Worm (Caenorhabditis elegans) whole organism, L4 larva: ENCODE measurements around the gene F32H5.4.

Experiments used
- F26F4.8 ChIP-seq: fragments of 200-800 bp; sonication (Bioruptor generic); conservative IDR thresholded peaks from 2 replicates; pipeline ENCODE4 v1.3.6; 2022; ENCODE audit warnings: missing genetic modification characterization, missing compliant biosample characterization
- F37D6.2 ChIP-seq: sonication (generic microtip); optimal IDR thresholded peaks from 2 replicates; lab custom pipeline; 2016; ENCODE audit warnings: mild to moderate bottlenecking, missing genetic modification characterization, missing compliant biosample characterization
- F49E8.2 ChIP-seq: sonication (generic microtip); optimal IDR thresholded peaks from 2 replicates; lab custom pipeline; 2016; ENCODE audit warnings: missing compliant biosample characterization, mild to moderate bottlenecking, missing genetic modification characterization, borderline replicate concordance
- R02D3.7 ChIP-seq: fragments of 150-350 bp; sonication (generic microtip); optimal IDR thresholded peaks from 3 replicates; lab custom pipeline; 2014; ENCODE audit warnings: missing biosample characterization, missing genetic modification characterization
- T20F7.1 ChIP-seq: fragments of 200-800 bp; sonication (Bioruptor generic); optimal IDR thresholded peaks from 2 replicates; lab custom pipeline; 2018; ENCODE audit warnings: mild to moderate bottlenecking, missing genetic modification characterization, missing compliant biosample characterization
- Y48G9A.11 ChIP-seq: fragments of 200-800 bp; sonication (Bioruptor generic); IDR thresholded peaks from 2 replicates; pipeline ENCODE4 v1.3.6; 2022; ENCODE audit warnings: missing genetic modification reagents, missing genetic modification characterization, missing compliant biosample characterization
- Y5F2A.4 ChIP-seq: fragments of 200-800 bp; sonication (Bioruptor generic); optimal IDR thresholded peaks from 2 replicates; lab custom pipeline; 2018; ENCODE audit warnings: mild to moderate bottlenecking, missing genetic modification characterization, missing compliant biosample characterization
- ZK337.2 ChIP-seq: fragments of 200-800 bp; sonication (Bioruptor generic); IDR thresholded peaks from 2 replicates; pipeline ENCODE4 v1.3.6; 2022; ENCODE audit warnings: missing genetic modification reagents, missing genetic modification characterization, missing compliant biosample characterization
- ZK546.5 ChIP-seq, 2 experiments: sonication (generic microtip); optimal IDR thresholded peaks; 2 replicates each; lab custom pipeline; 2017; ENCODE audit warnings: missing biosample characterization in 2 of 2, missing genetic modification characterization in 2 of 2
- ama-1 ChIP-seq: fragments of 150-350 bp; optimal IDR thresholded peaks from 2 replicates; lab custom pipeline; 2014; ENCODE audit warnings: inconsistent platforms, mixed read lengths
- arid-1 ChIP-seq: fragments of 200-800 bp; sonication (Bioruptor generic); conservative IDR thresholded peaks from 2 replicates; pipeline ENCODE4 v1.3.6; 2022; ENCODE audit warnings: missing genetic modification reagents, missing genetic modification characterization, missing compliant biosample characterization
- ceh-32 ChIP-seq: sonication (generic microtip); optimal IDR thresholded peaks from 2 replicates; lab custom pipeline; 2016; ENCODE audit warnings: mild to moderate bottlenecking, missing genetic modification characterization, missing compliant biosample characterization; ENCODE audit not compliant: poor library complexity
- ceh-44 ChIP-seq: fragments of 200-800 bp; sonication (Bioruptor generic); IDR thresholded peaks from 2 replicates; pipeline ENCODE4 v1.3.6; 2022; ENCODE audit warnings: missing genetic modification reagents, missing genetic modification characterization, missing compliant biosample characterization
- ces-1 ChIP-seq: fragments of 150-350 bp; sonication (generic microtip); optimal IDR thresholded peaks from 4 replicates; lab custom pipeline; 2014; ENCODE audit warnings: missing biosample characterization, missing genetic modification reagents, missing genetic modification characterization
- daf-12 ChIP-seq: fragments of 150-350 bp; optimal IDR thresholded peaks from 2 replicates; lab custom pipeline; 2014; ENCODE audit warnings: missing biosample characterization, missing genetic modification reagents, missing genetic modification characterization
- daf-8 ChIP-seq: fragments of 200-800 bp; sonication (Bioruptor generic); IDR thresholded peaks from 2 replicates; pipeline ENCODE4 v1.3.6; 2022; ENCODE audit warnings: missing genetic modification characterization, missing compliant biosample characterization
- dmd-9 ChIP-seq: fragments of 200-800 bp; sonication (Bioruptor generic); IDR thresholded peaks from 2 replicates; pipeline ENCODE4 v1.3.6; 2022; ENCODE audit warnings: missing genetic modification reagents, missing genetic modification characterization, missing compliant biosample characterization
- dpl-1 ChIP-seq: fragments of 150-350 bp; optimal IDR thresholded peaks from 2 replicates; lab custom pipeline; 2014; ENCODE audit warnings: missing biosample characterization, missing genetic modification reagents, missing genetic modification characterization
- egl-27 ChIP-seq: sonication (generic microtip); optimal IDR thresholded peaks from 3 replicates; lab custom pipeline; 2017; ENCODE audit warnings: missing biosample characterization, missing genetic modification reagents, missing genetic modification characterization
- egl-43 ChIP-seq: fragments of 200-800 bp; sonication (Bioruptor generic); IDR thresholded peaks from 2 replicates; pipeline ENCODE4 v1.3.6; 2022; ENCODE audit warnings: missing genetic modification reagents, missing genetic modification characterization, missing compliant biosample characterization
- hlh-30 ChIP-seq: sonication (generic microtip); optimal IDR thresholded peaks from 2 replicates; lab custom pipeline; 2017; ENCODE audit warnings: antibody characterized with exemption, mild to moderate bottlenecking, missing genetic modification characterization, missing compliant biosample characterization; ENCODE audit not compliant: insufficient read depth
- hmg-1.1 ChIP-seq: fragments of 200-800 bp; sonication (Bioruptor generic); IDR thresholded peaks from 2 replicates; pipeline ENCODE4 v1.3.6; 2022; ENCODE audit warnings: missing genetic modification reagents, missing genetic modification characterization, missing compliant biosample characterization
- lin-1 ChIP-seq: fragments of 200-800 bp; sonication (Bioruptor generic); IDR thresholded peaks from 2 replicates; pipeline ENCODE4 v1.3.6; 2022; ENCODE audit warnings: missing genetic modification reagents, missing genetic modification characterization, missing compliant biosample characterization
- lin-15B ChIP-seq: fragments of 150-350 bp; sonication (generic microtip); optimal IDR thresholded peaks from 3 replicates; lab custom pipeline; 2014; ENCODE audit warnings: missing biosample characterization, missing genetic modification characterization
- lin-38 ChIP-seq: fragments of 200-800 bp; sonication (Bioruptor generic); IDR thresholded peaks from 2 replicates; pipeline ENCODE4 v1.3.6; 2022; ENCODE audit warnings: missing genetic modification reagents, missing genetic modification characterization, missing compliant biosample characterization
- mep-1 ChIP-seq: fragments of 150-350 bp; sonication (generic microtip); optimal IDR thresholded peaks from 3 replicates; lab custom pipeline; 2014; ENCODE audit warnings: missing biosample characterization, missing genetic modification characterization
- mes-2 ChIP-seq: sonication (generic microtip); optimal IDR thresholded peaks from 2 replicates; lab custom pipeline; 2016; ENCODE audit warnings: missing genotype, mild to moderate bottlenecking, missing genetic modification characterization, missing compliant biosample characterization; ENCODE audit not compliant: poor library complexity, severe bottlenecking
- mxl-2 ChIP-seq: fragments of 200-800 bp; sonication (Bioruptor generic); conservative IDR thresholded peaks from 2 replicates; pipeline ENCODE4 v1.3.6; 2022; ENCODE audit warnings: missing genetic modification reagents, missing genetic modification characterization, missing compliant biosample characterization
- nhr-102 ChIP-seq: sonication (generic microtip); optimal IDR thresholded peaks from 2 replicates; lab custom pipeline; 2016; ENCODE audit warnings: mild to moderate bottlenecking, missing genetic modification characterization, moderate library complexity, missing compliant biosample characterization
- nhr-111 ChIP-seq: fragments of 200-800 bp; sonication (Bioruptor generic); optimal IDR thresholded peaks from 2 replicates; lab custom pipeline; 2018; ENCODE audit warnings: mild to moderate bottlenecking, missing genetic modification characterization, missing compliant biosample characterization
- nhr-28 ChIP-seq: fragments of 150-350 bp; optimal IDR thresholded peaks from 2 replicates; lab custom pipeline; 2014; ENCODE audit warnings: missing biosample characterization, missing genetic modification characterization
- nhr-6 ChIP-seq: fragments of 150-350 bp; optimal IDR thresholded peaks from 2 replicates; lab custom pipeline; 2014; ENCODE audit warnings: missing biosample characterization, missing genetic modification characterization
- nhr-76 ChIP-seq: fragments of 150-350 bp; optimal IDR thresholded peaks from 2 replicates; lab custom pipeline; 2014; ENCODE audit warnings: missing biosample characterization, missing genetic modification characterization
- nhr-77 ChIP-seq: fragments of 150-350 bp; optimal IDR thresholded peaks from 2 replicates; lab custom pipeline; 2014; ENCODE audit warnings: missing biosample characterization, missing genetic modification characterization
- sdz-12 ChIP-seq: fragments of 200-800 bp; sonication (Bioruptor generic); optimal IDR thresholded peaks from 2 replicates; lab custom pipeline; 2018; ENCODE audit warnings: mild to moderate bottlenecking, missing genetic modification characterization, missing compliant biosample characterization
- set-16 ChIP-seq: fragments of 200-800 bp; sonication (Bioruptor generic); IDR thresholded peaks from 2 replicates; pipeline ENCODE4 v1.3.6; 2022; ENCODE audit warnings: missing genetic modification reagents, missing genetic modification characterization, missing compliant biosample characterization
- skn-1 ChIP-seq: fragments of 150-350 bp; optimal IDR thresholded peaks from 2 replicates; lab custom pipeline; 2014; ENCODE audit warnings: missing biosample characterization, missing genetic modification characterization
- snpc-1.2 ChIP-seq: fragments of 200-800 bp; sonication (Bioruptor generic); IDR thresholded peaks from 2 replicates; pipeline ENCODE4 v1.3.6; 2022; ENCODE audit warnings: missing genetic modification reagents, missing genetic modification characterization, missing compliant biosample characterization
- snpc-4 ChIP-seq: fragments of 150-350 bp; optimal IDR thresholded peaks from 2 replicates; lab custom pipeline; 2014; ENCODE audit warnings: missing biosample characterization, missing genetic modification characterization
- tag-97 ChIP-seq: fragments of 200-800 bp; sonication (Bioruptor generic); IDR thresholded peaks from 2 replicates; pipeline ENCODE4 v1.3.6; 2022; ENCODE audit warnings: missing genetic modification characterization, missing compliant biosample characterization
- tra-1 ChIP-seq: fragments of 200-800 bp; sonication (Bioruptor generic); IDR thresholded peaks from 2 replicates; pipeline ENCODE4 v1.3.6; 2022; ENCODE audit warnings: missing genetic modification reagents, missing genetic modification characterization, missing compliant biosample characterization
- unc-130 ChIP-seq: sonication (generic microtip); optimal IDR thresholded peaks from 2 replicates; lab custom pipeline; 2016; ENCODE audit warnings: missing genetic modification reagents, missing genetic modification characterization, missing compliant biosample characterization
- unc-62 ChIP-seq, 3 experiments: fragments of 150-350 bp in 1 of 3; sonication (generic microtip); optimal IDR thresholded peaks in 2 of 3; peaks in 1 of 3; 1 replicate in 1 of 3; 2 replicates in 2 of 3; lab custom pipeline; 2014 to 2017; ENCODE audit warnings: missing biosample characterization in 3 of 3, missing genetic modification characterization in 3 of 3, missing genetic modification reagents in 3 of 3, missing genotype in 1 of 3
- zfp-2 ChIP-seq: sonication (generic microtip); optimal IDR thresholded peaks from 2 replicates; lab custom pipeline; 2016; ENCODE audit warnings: mild to moderate bottlenecking, missing genetic modification characterization, missing compliant biosample characterization
- zfp-3 ChIP-seq: fragments of 200-800 bp; sonication (Bioruptor generic); conservative IDR thresholded peaks from 2 replicates; pipeline ENCODE4 v1.3.6; 2022; ENCODE audit warnings: missing genetic modification reagents, missing genetic modification characterization, missing compliant biosample characterization

Gene F32H5.4

ce11 chrV:13360254-13360653, at the start of gene F32H5.4:
F32H5.4 (plus strand) TSS chrV:13360554.
- TF ChIP-seq ceh-32 (tag; lab: Kevin White, UChicago) (no peak), hlh-30 (tag; lab: Kevin White, UChicago) (no peak), mxl-2 (GFP tag; lab: Robert Waterston, UW) (no peak), zfp-2 (tag; lab: Kevin White, UChicago) (no peak), lin-1 (no peak)

ce11 chrV:13312210-13312676, 48.1 kb upstream of the F32H5.4 start, which contains the start of gene nasp-2:
nasp-2 (minus strand) TSS chrV:13312260.
- TF ChIP-seq lin-38 (GFP tag; lab: Robert Waterston, UW), result peak; percentile 79
- TF ChIP-seq dpl-1, result peak; percentile 63
- TF ChIP-seq F49E8.2 (tag; lab: Kevin White, UChicago), result peak; percentile 91
- peak; percentile 97 for TF ChIP-seq Y48G9A.11 (GFP tag; lab: Robert Waterston, UW)
- peak; percentile 87 for TF ChIP-seq unc-130 (GFP tag; lab: Kevin White, UChicago)
- TF ChIP-seq T20F7.1 (GFP tag; lab: Kevin White, UChicago), result peak; percentile 81
- TF ChIP-seq nhr-111 (GFP tag; lab: Kevin White, UChicago), result no peak
- TF ChIP-seq tag-97 (GFP tag; lab: Robert Waterston, UW), result no peak
- TF ChIP-seq dmd-9 (GFP tag; lab: Robert Waterston, UW), result 0 out of 2 replicates have a peak, but pooled peaks have one; percentile 43
- 0 out of 2 replicates have a peak, but pooled peaks have one; percentile 8 for TF ChIP-seq tra-1 (GFP tag; lab: Robert Waterston, UW)
- peak; percentile 63 for TF ChIP-seq mes-2
- no peak for TF ChIP-seq hmg-1.1 (GFP tag; lab: Robert Waterston, UW)
- TF ChIP-seq daf-8 (GFP tag; lab: Robert Waterston, UW), result no peak
- TF ChIP-seq nhr-6 (tag; lab: Kevin White, UChicago), result peak; percentile 77
- no peak for TF ChIP-seq F26F4.8 (GFP tag; lab: Robert Waterston, UW)
- TF ChIP-seq ZK337.2, result peak; percentile 51; the same call in 1 of the 2 replicates
- no peak for TF ChIP-seq set-16

ce11 chrV:13313045-13313623, 47.2 kb upstream of the F32H5.4 start, which contains the start of gene C50B6.3:
C50B6.3 (plus strand) TSS chrV:13313573.
- no peak for TF ChIP-seq arid-1
- TF ChIP-seq lin-15B (tag; lab: Kevin White, UChicago), result peak; percentile 56
- TF ChIP-seq Y5F2A.4 (GFP tag; lab: Kevin White, UChicago), result no peak
- TF ChIP-seq ZK337.2, result peak; percentile 82
- no peak for TF ChIP-seq nhr-76 (tag; lab: Kevin White, UChicago)
- peak; percentile 20 for TF ChIP-seq nhr-28
- no peak for TF ChIP-seq ama-1 (lab: Kevin White, UChicago)
- peak; percentile 18 for TF ChIP-seq F37D6.2 (tag; lab: Kevin White, UChicago)
- TF ChIP-seq zfp-3 (GFP tag; lab: Robert Waterston, UW), result no peak
- TF ChIP-seq mes-2, result peak; percentile 99
- TF ChIP-seq snpc-4 (tag; lab: Kevin White, UChicago), result no peak
- peak in 1 of 2 experiments; percentile 90 for TF ChIP-seq unc-62 (GFP tag; optimal IDR thresholded peaks at IDR 0.05 in 1 of 2; lab: Kevin White, UChicago)
- no peak for TF ChIP-seq unc-62 (tag; optimal IDR thresholded peaks at IDR 0.05; lab: Kevin White, UChicago)
- peak; percentile 36; the same call in 1 of the 2 replicates for TF ChIP-seq hmg-1.1 (GFP tag; lab: Robert Waterston, UW)
- TF ChIP-seq egl-43 (GFP tag; lab: Robert Waterston, UW), result no peak
- peak; percentile 71 for TF ChIP-seq unc-130 (GFP tag; lab: Kevin White, UChicago)
- no peak for TF ChIP-seq daf-12 (tag; lab: Kevin White, UChicago)
- TF ChIP-seq T20F7.1 (GFP tag; lab: Kevin White, UChicago), result peak; percentile 99
- no peak for TF ChIP-seq ceh-44 (GFP tag; lab: Robert Waterston, UW)
- TF ChIP-seq ZK546.5 (tag; optimal IDR thresholded peaks at IDR 0.05; lab: Kevin White, UChicago), result no peak
- no peak for TF ChIP-seq skn-1 (tag; lab: Kevin White, UChicago)
- TF ChIP-seq tra-1 (GFP tag; lab: Robert Waterston, UW), result no peak
- no peak for TF ChIP-seq nhr-77 (tag; lab: Kevin White, UChicago)
- TF ChIP-seq snpc-1.2, result no peak
- peak; percentile 9 for TF ChIP-seq nhr-102 (tag; lab: Kevin White, UChicago)
- peak; percentile 83 for TF ChIP-seq dpl-1
- TF ChIP-seq egl-27 (tag; lab: Kevin White, UChicago), result no peak
- no peak for TF ChIP-seq sdz-12 (GFP tag; lab: Kevin White, UChicago)
- no peak for TF ChIP-seq R02D3.7 (tag; lab: Kevin White, UChicago)
- peak; percentile 67 for TF ChIP-seq mep-1 (tag; lab: Kevin White, UChicago)
- TF ChIP-seq ces-1 (GFP tag; lab: Kevin White, UChicago), result no peak
